5 worm cellular contexts compared by ENCODE assay signal in genomic region chrII:5940815-5941214, ce11.
A peak's percentile ranks its signal among the peaks of the same experiment; 100 is the strongest.
TF ChIP-seq lines count a peak whose summit lies in the region.

Gene F28B12.6, plus strand, starts transcription at chrII:5940863.

TF ChIP-seq in whole organism, L1 larva, 84 proteins besides CTCF, POLR2A, EP300 and RAD21:
- TF ChIP-seq ceh-8 (GFP tag; optimal IDR thresholded peaks at IDR 0.05; lab: Kevin White, UChicago) (no peak), blmp-1 (tag; optimal IDR thresholded peaks at IDR 0.05; lab: Kevin White, UChicago) (no peak), ztf-11 (tag; optimal IDR thresholded peaks at IDR 0.05; lab: Kevin White, UChicago) (no peak), rnt-1 (tag; optimal IDR thresholded peaks at IDR 0.05; lab: Kevin White, UChicago) (peak; percentile 18), ceh-63 (GFP tag; optimal IDR thresholded peaks at IDR 0.05; lab: Kevin White, UChicago) (no peak), hpl-2 (GFP tag; optimal IDR thresholded peaks at IDR 0.05; lab: Kevin White, UChicago) (no peak), snpc-4 (tag; optimal IDR thresholded peaks at IDR 0.05; lab: Kevin White, UChicago) (no peak), ceh-82 (tag; optimal IDR thresholded peaks at IDR 0.05; lab: Kevin White, UChicago) (no peak), efl-1 (optimal IDR thresholded peaks at IDR 0.05; lab: Kevin White, UChicago) (no peak), efl-1 (GFP tag; optimal IDR thresholded peaks at IDR 0.05 in 1 of 2; lab: Kevin White, UChicago) (peak in 1 of 2 experiments; percentile 56), nhr-76 (tag; optimal IDR thresholded peaks at IDR 0.05; lab: Kevin White, UChicago) (no peak), elt-2 (tag; optimal IDR thresholded peaks at IDR 0.05; lab: Kevin White, UChicago) (no peak), lin-14 (GFP tag; optimal IDR thresholded peaks at IDR 0.05; lab: Kevin White, UChicago) (no peak), ces-1 (GFP tag; optimal IDR thresholded peaks at IDR 0.05; lab: Kevin White, UChicago) (no peak), nhr-85 (tag; lab: Kevin White, UChicago) (peak; percentile 3), nhr-47 (tag; optimal IDR thresholded peaks at IDR 0.05; lab: Kevin White, UChicago) (no peak), fkh-8 (tag; optimal IDR thresholded peaks at IDR 0.05; lab: Kevin White, UChicago) (no peak), ztf-4 (tag; optimal IDR thresholded peaks at IDR 0.05; lab: Kevin White, UChicago) (peak; percentile 8), unc-130 (tag; optimal IDR thresholded peaks at IDR 0.05; lab: Kevin White, UChicago) (no peak)

TF ChIP-seq in whole organism, L2 larva, 48 proteins besides CTCF, POLR2A, EP300 and RAD21:
- TF ChIP-seq sma-3 (GFP tag; optimal IDR thresholded peaks at IDR 0.05; lab: Kevin White, UChicago): peak; percentile 10
- no peak for TF ChIP-seq elt-1 (tag; optimal IDR thresholded peaks at IDR 0.05; lab: Kevin White, UChicago)

TF ChIP-seq in whole organism, L4 larva, 104 proteins besides CTCF, POLR2A, EP300 and RAD21:
- TF ChIP-seq F44E2.7 (GFP tag; IDR thresholded peaks at IDR 0.05; lab: Robert Waterston, UW): no peak
- TF ChIP-seq zip-11 (GFP tag; IDR thresholded peaks at IDR 0.05; lab: Robert Waterston, UW): no peak
- 0 out of 4 replicates have a peak, but pooled peaks of 1 of the 2 experiments have one; percentile 20 for TF ChIP-seq madf-5 (GFP tag; IDR thresholded peaks at IDR 0.05; lab: Robert Waterston, UW)
- no peak for TF ChIP-seq mxl-3 (GFP tag; optimal IDR thresholded peaks at IDR 0.05; lab: Kevin White, UChicago)
- 0 out of 2 replicates have a peak, but pooled peaks have one; percentile 17 for TF ChIP-seq zfp-3 (GFP tag; conservative IDR thresholded peaks at IDR 0.05; lab: Robert Waterston, UW)
- TF ChIP-seq hif-1 (tag; optimal IDR thresholded peaks at IDR 0.05; lab: Kevin White, UChicago): peak in 1 of 2 experiments; percentile 9

TF ChIP-seq in whole organism, early embryonic, 17 proteins besides CTCF, POLR2A, EP300 and RAD21:
- TF ChIP-seq ceh-36 (tag; optimal IDR thresholded peaks at IDR 0.05; lab: Kevin White, UChicago) (no peak), ama-1 (optimal IDR thresholded peaks at IDR 0.05; lab: Kevin White, UChicago) (peak; percentile 24)
TF ChIP-seq in whole organism, early embryonic: peak in this region for 1.

TF ChIP-seq in whole organism, young adult, 124 proteins besides CTCF, POLR2A, EP300 and RAD21:
- TF ChIP-seq nfyb-1 (GFP tag; IDR thresholded peaks at IDR 0.05; lab: Robert Waterston, UW) (peak; percentile 52; the same call in 1 of the 2 replicates), B0336.3 (GFP tag; IDR thresholded peaks at IDR 0.05; lab: Robert Waterston, UW) (peak; percentile 61; the same call in 1 of the 2 replicates), cebp-1 (GFP tag; IDR thresholded peaks at IDR 0.05; lab: Robert Waterston, UW) (no peak), cebp-1 (tag; optimal IDR thresholded peaks at IDR 0.05; lab: Kevin White, UChicago) (peak; percentile 24), madf-3 (GFP tag; IDR thresholded peaks at IDR 0.05; lab: Robert Waterston, UW) (no peak), F39B2.1 (GFP tag; IDR thresholded peaks at IDR 0.05; lab: Robert Waterston, UW) (no peak), F23B12.7 (tag; optimal IDR thresholded peaks at IDR 0.05; lab: Kevin White, UChicago; ENCODE audit: insufficient read depth) (no peak)
